Fruit fly (Drosophila melanogaster): ENCODE measurements around the gene IntS10.

dm6 chr3L:3758603-3759002 lies 47.9 kb upstream of the IntS10 start:
- TF ChIP-seq Sin3A (optimal IDR thresholded peaks at IDR 0.05) (no peak), psq (optimal IDR thresholded peaks at IDR 0.05) (no peak)

Measured in Kc167 (cell line).